Fruit fly (Drosophila melanogaster): ENCODE data around the gene DIP-eta.

DNA sequence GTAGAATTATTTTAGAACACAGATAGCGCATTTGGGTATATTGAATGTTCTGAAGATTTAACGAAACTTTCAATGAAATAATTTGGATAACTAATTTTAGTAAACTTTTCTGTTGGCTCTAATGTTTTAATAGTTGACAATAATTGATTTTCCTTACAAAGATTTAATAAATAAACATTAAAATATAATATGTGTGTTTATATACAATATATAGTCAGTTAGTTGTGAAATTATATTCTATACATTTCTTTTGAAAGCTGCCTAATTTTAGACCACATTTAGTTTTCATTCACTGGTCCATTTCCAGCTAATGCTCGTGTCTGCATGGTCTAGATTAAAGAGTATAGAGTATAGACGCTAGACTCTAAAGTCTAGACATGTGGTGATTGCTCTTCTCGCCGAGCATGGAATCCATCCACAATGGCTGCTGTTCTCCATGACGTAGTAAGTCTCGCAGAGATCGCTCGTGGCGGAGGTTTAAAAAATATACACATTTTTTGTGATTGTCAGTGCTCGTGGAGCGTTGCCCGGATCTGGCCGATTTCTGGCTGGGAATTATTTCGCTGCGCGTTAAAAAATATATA, 58.8 kb downstream of the DIP-eta start, which contains the start of gene GluRIIB:
- no peak for TF ChIP-seq CG13204 (GFP tag; optimal IDR thresholded peaks at IDR 0.05)
- peak; percentile 20 for TF ChIP-seq CG14655 (GFP tag; optimal IDR thresholded peaks at IDR 0.05)
- no peak for TF ChIP-seq gl (tag; optimal IDR thresholded peaks at IDR 0.05)
- no peak for TF ChIP-seq CG17806 (tag; optimal IDR thresholded peaks at IDR 0.05)
- no peak for TF ChIP-seq Ets98B (GFP tag; IDR thresholded peaks at IDR 0.05)
- TF ChIP-seq D1 (tag; optimal IDR thresholded peaks at IDR 0.05), result no peak
- TF ChIP-seq CG34367 (tag; optimal IDR thresholded peaks at IDR 0.05), result no peak
- TF ChIP-seq CG8301 (tag; optimal IDR thresholded peaks at IDR 0.05), result no peak
- no peak for TF ChIP-seq CG4496 (GFP tag; IDR thresholded peaks at IDR 0.05)
- TF ChIP-seq Pif1A (GFP tag; optimal IDR thresholded peaks at IDR 0.05), result no peak
- TF ChIP-seq CG12605 (GFP tag; IDR thresholded peaks at IDR 0.05), result no peak
- TF ChIP-seq CG8159 (tag; optimal IDR thresholded peaks at IDR 0.05), result no peak
- TF ChIP-seq Pif1B (GFP tag; optimal IDR thresholded peaks at IDR 0.05), result no peak
- TF ChIP-seq rn (GFP tag; IDR thresholded peaks at IDR 0.05), result no peak

All from whole organism, pupa.